Fruit fly (Drosophila melanogaster): ENCODE measurements around the gene CG14218.

DNA sequence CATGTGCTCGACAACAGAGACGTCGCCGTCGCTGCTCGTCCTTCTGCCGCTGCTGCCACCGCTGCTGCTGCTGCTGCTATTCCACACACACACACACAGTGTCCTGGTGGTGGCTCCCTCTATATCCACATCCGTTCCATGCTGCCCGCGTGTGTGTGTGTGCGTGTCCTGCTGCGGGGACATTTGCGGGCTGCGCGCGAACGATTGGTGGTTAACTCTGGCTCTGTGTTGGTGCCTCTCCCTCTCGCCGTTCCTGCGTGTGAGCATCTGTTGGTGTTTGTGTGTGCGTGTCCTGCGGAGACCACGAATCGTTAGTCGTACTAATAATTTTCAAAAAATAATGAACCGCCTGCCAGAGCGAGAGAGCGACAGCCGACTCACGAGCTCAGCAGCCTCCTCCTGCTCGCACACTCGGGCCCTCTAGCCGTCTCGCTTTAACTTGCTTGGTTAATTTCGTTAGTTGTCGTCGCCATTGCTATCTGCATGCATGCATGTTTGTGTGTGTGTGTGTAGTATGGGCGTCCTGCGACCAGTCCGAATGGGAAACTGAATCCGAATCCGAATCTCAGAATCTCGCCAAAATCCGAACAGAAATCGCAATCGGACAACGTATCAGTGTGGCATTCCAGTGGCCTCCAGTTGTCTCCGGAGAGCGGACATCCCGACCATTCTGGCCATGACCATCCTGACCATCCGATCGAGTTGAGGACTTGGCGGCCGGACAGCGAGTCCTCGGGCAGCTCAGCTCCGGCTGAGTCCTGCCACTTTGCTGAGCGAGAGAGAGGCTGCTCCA, 35.7 kb downstream of the CG14218 start:
- TF ChIP-seq psq (optimal IDR thresholded peaks at IDR 0.05) (no peak), Myc (optimal IDR thresholded peaks at IDR 0.05) (no peak)
